Worm (Caenorhabditis elegans) whole organism, L4 larva: ENCODE results near the gene Y73B6BL.29.

Experiments used
- aha-1 ChIP-seq: fragments of 150-350 bp; peaks from one replicate; lab custom pipeline; 2014; ENCODE audit warnings: missing biosample characterization, missing genetic modification characterization
- mdl-1 ChIP-seq, 2 experiments: fragments of 150-350 bp in 1 of 2; sonication (generic microtip) in 1 of 2; optimal IDR thresholded peaks; 2 replicates each; lab custom pipeline; 2014 to 2017; ENCODE audit warnings: missing biosample characterization in 2 of 2, missing genetic modification characterization in 2 of 2
- nhr-237 ChIP-seq: sonication (generic microtip); optimal IDR thresholded peaks from 2 replicates; lab custom pipeline; 2017; ENCODE audit warnings: missing biosample characterization, missing genetic modification characterization
- nhr-77 ChIP-seq: fragments of 150-350 bp; optimal IDR thresholded peaks from 2 replicates; lab custom pipeline; 2014; ENCODE audit warnings: missing biosample characterization, missing genetic modification characterization
- pha-4 ChIP-seq, 2 experiments: fragments of 150-350 bp in 1 of 2; fragments of 200-800 bp in 1 of 2; sonication (Bioruptor generic) in 1 of 2; IDR thresholded peaks in 1 of 2; optimal IDR thresholded peaks in 1 of 2; 2 replicates each; pipeline versions ENCODE4 v1.3.6 to Lab custom; 2014 to 2022; ENCODE audit warnings: missing genetic modification characterization in 2 of 2, missing genetic modification reagents in 2 of 2, missing biosample characterization in 1 of 2, missing compliant biosample characterization in 1 of 2

DNA sequence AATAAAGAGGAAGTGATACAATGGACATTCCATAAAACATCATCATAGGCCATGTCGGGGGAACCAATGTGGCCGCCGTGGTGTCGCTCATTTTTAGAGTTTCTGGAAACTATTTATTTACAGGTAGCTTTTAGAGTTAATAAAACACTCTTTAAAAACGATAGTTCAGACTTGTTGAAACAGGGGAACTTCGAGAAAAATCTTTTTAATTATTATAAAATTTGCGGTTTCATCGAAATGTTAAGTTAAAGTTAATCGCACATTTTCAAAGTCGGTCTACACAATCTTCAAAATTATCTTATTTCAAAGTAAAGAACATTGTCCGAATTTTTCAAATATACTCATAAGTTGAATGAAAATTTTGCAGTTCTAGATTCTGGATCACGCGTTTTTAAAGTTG is 37.5 kb upstream of the Y73B6BL.29 start, which contains the start of gene ops-1:
- TF ChIP-seq aha-1 (tag; lab: Kevin White, UChicago) (no peak), mdl-1 (tag; optimal IDR thresholded peaks at IDR 0.05; lab: Kevin White, UChicago) (no peak), pha-4 (GFP tag; IDR thresholded peaks at IDR 0.05; lab: Robert Waterston, UW) (no peak), pha-4 (tag; optimal IDR thresholded peaks at IDR 0.05; lab: Kevin White, UChicago) (no peak), nhr-77 (tag; lab: Kevin White, UChicago) (no peak), nhr-237 (tag; lab: Kevin White, UChicago) (no peak)
